Fruit fly (Drosophila melanogaster) ovary, adult (tissue): ENCODE data around the gene APC4.

Experiments used
- CG17801 ChIP-seq: fragments of 200-800 bp; optimal IDR thresholded peaks from 2 replicates; lab custom pipeline; 2019; ENCODE audit warnings: missing biosample characterization, mild to moderate bottlenecking, missing genetic modification characterization, moderate library complexity; ENCODE audit not compliant: partially characterized antibody

The APC4 gene

DNA sequence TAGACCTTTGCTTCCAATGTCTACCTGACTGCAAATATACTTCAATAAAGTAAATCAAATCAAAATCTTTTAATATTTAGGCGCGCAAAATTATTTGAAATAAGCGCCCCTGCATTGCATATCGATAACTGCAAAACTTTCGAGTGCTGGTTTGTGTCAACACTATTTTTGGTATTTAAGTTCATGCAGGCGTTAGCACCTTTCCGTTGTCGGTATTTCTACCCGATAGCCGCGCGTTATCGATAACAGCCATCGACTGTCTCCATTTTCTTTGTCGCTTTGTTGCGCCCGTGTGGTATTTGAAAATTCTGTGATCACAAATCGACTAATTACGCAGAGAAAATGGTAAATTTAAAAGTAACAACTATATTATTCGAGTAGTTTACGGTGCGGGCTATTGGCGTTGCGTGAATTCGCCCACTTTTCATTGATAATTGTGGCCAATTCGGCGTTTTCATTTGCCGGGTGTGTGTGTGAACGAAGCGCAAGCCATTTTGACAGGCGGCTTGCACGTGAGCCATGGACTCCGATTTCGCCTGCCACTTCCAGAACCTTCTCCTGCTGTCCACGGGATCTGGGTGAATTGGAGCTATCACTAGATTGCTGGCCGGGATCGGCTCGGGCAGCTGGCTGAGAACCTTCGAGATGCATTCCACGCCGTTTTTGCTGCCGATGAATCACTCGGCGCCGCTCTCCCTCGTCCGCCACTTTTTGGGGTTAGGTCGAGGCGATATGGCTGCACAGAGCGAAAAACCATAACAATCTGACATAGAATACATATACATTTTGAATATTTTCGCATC lies 6.7 kb downstream of the APC4 start, which contains the start of gene CCT2:
CCT2 (plus strand) TSS at position 260 of the 803 bp plus-strand sequence.
- TF ChIP-seq CG17801: peak; percentile 69

DNA sequence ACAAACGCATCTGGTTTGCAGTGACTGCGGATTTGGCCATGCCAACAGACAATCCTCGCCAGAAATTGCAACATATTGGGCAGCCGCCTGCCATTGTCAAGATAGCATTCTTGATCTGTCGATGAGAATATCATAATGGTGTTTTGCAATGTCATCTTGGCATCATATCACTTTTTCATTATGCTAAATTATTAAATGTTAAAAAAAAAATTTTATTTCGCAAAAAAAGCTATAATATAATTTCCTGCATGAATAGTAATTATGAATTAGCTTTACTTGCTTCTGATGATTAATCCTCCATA lies 7.3 kb downstream of the APC4 start:
- no peak for TF ChIP-seq CG17801

DNA sequence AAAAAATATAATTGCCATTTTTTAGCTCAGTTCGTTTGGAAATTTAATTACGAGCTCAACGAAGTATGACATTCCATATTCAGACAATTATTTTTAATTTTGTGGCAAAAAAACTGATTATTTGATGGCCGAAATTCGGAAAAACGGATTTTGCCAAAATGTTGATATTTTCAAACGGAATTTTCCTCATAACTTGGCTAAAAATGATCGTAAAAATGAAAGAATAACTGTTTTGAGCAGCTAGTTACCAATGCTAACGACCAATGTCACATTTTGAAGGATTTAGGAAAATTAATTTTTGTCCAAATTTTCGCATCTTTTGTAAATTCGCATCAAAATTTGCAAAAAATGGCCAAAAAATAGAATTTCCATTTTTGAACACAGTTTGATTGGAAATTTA lies 10.3 kb downstream of the APC4 start:
- TF ChIP-seq CG17801: no peak

DNA sequence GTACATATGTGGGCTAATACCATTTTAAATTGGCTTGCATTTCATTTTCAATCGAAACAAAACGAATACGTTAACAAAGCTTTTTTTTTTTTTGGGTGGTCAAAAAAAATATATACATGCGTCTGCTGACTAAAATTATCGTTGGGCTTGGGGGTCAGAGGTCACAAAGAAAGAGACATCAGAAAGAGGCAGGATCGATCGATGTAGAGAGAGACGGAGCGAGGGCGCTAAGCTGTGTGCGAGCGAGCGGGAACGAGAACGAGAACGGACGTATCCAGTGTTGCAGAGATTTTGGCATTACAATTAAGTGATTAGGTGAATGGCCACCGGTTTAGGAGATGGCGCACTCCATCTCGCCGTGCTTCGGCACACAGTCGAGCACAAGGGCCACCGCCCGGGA lies 11.2 kb downstream of the APC4 start:
- TF ChIP-seq CG17801: no peak

DNA sequence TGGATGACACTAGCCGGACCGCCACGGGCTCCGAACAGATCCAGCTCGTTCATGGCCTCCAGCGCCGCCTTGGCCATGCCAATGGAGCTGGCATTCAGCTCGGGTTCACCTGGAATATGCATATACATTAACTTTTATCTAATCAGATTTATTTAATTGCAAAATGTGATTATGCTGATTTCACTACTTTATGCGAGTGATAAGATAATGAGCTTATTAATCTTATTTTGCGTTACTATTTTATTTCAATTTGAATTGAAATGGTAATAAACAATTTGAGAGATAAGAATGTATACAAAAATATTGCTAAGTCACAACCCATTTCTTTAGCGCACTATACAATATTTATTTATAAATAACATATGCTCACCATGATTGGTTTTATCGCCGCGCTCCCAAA lies 19.4 kb downstream of the APC4 start:
- no peak for TF ChIP-seq CG17801

DNA sequence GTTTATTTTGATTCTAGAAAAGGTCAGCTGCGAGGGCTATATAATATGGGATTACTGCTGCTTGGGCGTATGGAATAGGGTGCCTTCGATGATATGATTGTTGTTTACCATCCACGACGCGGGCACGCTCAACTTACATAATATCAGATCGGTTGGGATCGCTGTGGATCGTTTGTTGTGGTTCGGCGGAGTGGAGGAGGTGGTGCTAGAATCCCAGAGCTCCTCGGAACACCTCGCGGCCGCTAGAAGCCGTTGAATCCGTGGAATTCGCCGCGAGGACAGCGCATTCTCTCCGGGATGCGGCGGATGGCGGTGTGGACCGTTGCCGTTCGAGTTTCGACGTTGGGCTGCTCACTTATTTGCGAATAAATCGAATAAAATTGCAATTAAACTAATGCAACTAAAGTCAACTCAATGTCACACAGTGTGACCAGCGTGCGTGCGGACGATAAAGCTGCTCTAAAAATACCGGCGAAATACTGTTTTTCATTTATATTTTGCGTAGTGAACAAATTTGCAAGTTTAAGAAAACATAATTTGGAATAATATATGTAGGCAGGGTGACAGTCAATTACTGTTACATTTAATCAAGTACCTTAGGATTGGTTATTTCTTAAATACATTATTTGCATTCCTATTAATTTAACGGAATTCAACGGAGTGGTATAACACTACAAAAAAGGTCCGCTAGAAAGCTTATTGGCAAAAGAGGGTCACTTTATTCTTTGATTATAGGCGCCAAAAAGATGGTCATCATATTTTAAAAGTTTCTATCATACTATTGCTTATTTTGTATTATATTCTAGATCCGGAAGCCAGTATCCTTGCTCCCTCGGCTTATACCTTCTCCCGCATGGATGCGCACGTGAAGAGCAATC lies 20.8 kb downstream of the APC4 start, which contains the start of gene CG7766:
CG7766 (minus strand) TSS at position 432 of the 878 bp plus-strand sequence.
- no peak for TF ChIP-seq CG17801

DNA sequence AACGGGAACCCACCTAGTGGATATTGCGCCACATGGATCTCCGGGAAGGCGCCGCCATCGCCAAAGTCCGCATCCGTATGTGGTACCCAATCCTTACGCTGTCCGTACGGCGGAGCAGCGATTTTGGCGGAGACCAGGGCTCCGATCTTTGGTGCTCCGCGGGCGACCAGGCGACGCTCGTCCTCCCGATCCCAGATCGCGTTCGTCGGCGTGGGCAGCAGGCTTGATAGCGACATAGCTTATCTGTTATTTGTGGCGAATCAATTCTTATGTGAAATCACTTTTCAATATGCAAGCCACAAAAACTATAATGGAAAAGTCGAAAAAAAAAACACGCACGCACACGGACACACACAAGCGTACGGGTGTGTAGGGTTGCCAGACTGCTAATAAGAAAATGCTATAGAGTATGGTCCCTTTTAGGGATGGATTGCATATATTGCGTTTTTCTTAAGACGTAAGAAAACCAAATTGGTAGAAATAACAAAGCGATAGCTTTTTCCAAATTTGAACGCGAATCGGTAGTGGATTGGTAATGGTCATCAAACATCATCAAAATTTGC lies 23.6 kb downstream of the APC4 start, which contains the start of gene Bx42:
Bx42 (minus strand) TSS at position 393 of the 563 bp plus-strand sequence.
- no peak for TF ChIP-seq CG17801

DNA sequence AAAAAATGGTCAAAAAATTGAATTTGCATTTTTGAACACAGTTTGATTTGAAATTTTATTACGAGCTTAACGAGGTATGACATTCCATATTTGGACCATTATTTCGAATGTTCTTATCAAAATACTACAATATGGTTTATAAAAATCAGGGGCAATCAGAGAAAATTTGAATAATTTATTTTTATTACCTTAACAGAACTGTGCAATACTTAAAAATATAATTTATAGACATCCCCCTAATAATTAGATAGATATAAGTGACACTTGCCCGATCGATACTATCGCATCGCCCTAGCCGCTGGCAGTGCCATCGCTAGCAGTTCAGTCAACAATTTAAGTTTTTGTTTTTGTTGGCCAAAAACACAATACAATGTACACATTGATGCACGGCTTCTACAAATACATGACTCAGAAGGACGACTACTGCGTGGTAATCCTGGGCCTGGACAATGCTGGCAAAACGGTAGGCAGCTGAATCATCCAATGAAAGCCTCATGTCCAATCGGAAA lies 24.1 kb downstream of the APC4 start, which contains the start of gene Arfrp1:
Arfrp1 (plus strand) TSS at position 295 of the 509 bp plus-strand sequence.
- peak; percentile 19 for TF ChIP-seq CG17801

DNA sequence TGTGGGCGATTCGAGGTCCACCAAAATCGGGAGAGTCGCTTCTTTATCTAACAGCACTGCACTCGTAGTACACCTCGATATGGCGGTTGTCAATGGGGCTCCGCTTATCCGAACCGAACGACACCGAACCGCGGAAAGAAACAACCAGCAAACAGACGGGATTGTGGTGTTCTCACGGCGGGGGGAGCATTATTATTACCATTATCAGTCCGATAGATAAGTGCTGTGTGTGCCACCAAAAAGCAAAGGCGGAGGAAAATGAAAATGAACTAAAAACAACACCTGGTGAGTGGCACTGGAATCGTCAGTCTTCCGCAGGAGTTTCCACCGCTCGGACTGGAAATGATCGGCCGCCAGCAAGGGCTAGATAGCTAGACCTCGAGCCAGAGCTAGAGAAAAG lies 25.7 kb downstream of the APC4 start, which contains the start of gene AP-1gamma:
AP-1gamma (plus strand) TSS at position 305 of the 400 bp plus-strand sequence.
- TF ChIP-seq CG17801: no peak

DNA sequence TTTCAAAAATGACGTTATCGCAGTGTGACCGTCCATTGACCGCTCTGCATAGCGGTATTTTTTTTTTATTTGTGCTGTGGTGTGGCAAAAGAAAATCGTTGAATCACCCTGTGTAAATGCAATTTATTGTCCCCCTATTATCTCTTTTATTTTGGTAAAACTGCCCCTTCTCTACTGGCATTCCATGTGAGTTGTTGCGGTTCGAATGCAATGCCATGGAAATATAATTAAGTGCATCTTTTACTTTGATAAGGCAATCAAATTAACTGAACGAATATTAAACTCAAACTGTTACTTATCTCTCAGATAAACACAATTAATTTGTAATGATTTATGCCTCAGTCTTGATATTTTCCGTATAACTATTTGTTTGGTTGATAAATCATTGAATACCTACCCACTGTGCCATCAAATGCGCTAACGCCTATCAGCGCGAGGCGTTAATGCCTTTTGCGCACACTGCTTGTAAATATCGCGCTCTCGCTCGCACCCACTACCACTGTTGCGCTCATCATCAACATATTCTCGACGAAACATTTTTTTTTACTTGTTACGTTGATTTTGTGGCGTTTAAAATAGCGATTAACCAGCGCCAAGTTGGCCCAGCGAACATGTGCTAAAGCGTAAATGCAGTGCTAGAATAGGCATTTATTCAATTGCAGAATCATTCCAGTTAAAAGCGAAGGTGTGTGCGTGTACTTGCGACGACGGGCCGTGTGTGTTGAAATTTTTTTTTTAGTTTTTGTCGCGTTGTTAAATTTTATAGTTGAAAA lies 26.5 kb downstream of the APC4 start:
- no peak for TF ChIP-seq CG17801

DNA sequence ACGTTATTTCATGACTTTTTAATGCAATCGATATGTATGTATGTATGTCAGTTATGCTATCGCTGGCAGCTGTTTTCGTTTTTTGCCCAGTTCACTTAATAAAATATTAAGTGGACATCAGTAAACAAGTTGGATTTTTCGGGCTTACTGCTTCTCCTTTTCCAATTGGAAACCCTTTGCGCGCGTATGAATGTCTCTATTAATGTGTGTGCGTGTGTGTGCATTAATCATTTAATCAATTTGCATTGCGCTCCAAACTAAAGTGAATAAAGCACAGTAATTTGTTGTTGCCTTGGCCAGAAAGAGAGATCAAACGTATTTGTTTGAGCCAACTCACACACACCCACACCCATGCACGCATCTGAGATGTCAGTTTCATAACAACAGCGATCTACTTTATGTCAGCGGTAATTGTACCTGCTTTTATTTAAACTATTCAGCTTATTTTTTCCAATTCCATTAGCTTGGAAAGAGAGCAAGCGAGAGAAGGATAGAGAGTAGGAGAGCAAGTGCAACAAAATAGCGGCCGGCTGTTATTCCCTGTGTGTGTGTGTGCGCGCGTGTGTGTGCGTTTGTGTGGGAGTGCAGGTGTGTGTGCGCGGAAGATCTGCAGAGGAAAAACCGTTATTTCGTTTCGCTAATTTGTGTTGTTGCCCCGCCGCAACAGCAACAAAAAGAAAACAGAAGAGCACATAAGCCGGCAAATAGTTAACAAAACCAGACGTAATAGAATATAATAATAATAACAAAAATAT lies 27.6 kb downstream of the APC4 start:
- TF ChIP-seq CG17801: no peak

DNA sequence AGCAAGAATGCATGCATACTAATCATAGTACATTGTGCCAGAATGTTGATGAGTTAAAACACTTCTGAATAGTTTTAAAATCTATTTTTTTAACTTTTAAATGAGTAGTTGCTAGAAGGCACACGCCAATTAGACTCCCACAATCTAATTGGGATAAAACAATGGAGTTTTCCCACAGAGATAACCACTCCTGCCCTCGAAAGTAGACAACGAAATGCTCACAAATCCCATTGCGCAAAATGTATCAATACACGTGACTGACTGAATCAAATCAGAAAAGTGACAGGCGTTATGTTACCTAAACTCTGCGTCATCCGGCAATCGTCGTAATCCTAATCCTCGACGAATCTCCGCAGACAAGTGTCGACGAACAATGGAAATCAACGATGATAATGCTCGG lies 35.1 kb downstream of the APC4 start:
- TF ChIP-seq CG17801: no peak

DNA sequence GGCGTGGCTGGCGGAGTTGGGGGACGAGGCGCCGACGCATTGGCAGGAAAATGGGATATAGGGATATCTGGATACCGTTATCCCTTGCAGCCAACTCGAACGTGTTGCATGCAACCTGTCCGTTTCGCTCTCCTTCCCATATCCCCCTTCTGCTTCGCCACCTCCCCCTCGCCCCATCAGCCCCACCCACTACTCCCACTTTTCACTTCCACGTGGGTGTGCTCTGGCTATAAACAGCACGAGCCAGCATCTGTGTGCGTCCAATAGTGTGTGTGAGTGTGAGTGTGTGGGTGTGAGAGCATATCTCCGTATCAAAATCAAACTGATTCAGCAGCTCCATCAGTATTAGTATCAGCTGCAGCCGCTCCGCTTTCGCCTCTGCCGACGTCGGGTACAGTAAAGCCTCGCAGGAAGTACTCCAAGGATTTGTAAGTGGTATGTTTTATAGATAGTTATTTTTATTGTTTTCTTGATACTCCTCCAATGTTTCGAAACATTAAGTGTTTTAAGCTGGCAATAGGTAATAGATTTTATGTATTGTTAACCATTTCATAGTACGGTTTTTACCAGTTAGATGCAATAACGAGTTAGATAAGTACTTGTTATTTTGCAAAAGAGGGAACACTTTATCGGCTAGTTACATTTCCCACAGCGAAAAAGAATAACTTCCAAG lies 36.4 kb downstream of the APC4 start:
- TF ChIP-seq CG17801: no peak

DNA sequence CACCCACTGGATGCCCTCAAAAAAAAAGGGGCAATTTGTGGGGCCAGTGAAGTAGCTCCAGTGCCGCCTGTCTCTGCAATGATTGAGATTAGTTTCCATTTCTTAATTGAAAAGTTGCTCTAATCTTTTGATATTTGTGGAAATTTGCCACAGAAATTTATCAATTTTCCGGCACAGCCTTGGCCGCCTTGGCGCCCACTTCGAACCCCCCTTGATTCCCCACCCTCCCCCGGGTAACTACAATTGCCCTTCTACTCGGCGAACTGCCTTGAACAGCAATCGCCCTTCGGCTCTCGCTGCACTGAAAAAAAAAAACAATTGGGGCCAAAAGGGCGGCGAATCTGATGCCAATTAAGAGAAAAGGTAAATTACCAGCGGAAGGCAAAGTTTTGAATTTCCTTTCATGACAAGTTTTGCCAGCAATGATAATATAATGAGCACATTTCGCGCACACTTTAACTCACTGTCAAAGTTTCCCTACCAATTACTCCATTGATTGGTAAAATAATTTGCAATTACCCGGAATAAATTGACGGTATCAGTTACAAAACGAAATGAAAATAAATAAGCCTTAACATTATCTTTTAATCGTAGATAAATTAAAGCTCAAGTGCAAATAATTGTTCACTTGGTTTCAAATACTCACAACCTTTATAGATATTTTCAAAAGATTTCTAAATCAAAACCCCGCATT lies 37.1 kb downstream of the APC4 start:
- TF ChIP-seq CG17801: no peak
